Worm (Caenorhabditis elegans): ENCODE data around the gene wrt-2.

The wrt-2 gene

ce11 chrX:3099832-3100231, 5.7 kb upstream of the wrt-2 start, which contains the start of gene sec-3 (continued):
- TF ChIP-seq egl-5 (tag; optimal IDR thresholded peaks at IDR 0.05), result peak; percentile 84

ce11 chrX:3092460-3092859, 1.7 kb downstream of the wrt-2 start:
- TF ChIP-seq lin-39 (tag; optimal IDR thresholded peaks at IDR 0.05) (no peak), ama-1 (optimal IDR thresholded peaks at IDR 0.05) (peak; percentile 84), elt-3 (tag; optimal IDR thresholded peaks at IDR 0.05) (peak in 1 of 3 experiments; percentile 20)

DNA sequence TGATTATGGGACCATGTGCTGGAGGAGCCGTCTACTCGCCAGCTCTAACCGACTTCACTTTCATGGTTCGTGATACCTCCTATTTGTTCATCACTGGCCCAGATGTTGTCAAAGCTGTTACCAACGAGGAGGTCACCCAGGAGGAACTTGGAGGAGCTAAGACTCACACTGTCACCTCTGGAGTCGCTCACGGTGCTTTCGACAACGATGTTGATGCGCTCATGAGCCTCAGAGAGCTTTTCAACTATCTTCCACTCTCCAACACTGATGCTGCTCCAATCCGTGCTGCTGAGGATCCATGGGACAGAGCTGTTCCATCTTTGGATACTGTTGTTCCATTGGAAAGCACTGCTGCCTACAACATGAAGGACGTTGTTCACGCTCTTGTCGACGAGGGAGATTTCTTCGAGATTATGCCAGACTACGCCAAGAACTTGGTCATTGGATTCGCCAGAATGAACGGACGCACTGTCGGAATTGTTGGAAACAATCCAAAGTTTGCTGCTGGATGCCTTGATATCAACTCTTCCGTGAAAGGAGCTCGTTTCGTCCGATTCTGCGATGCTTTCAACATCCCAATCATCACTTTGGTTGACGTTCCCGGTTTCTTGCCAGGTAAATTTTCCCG, 2.9 kb downstream of the wrt-2 start:
- TF ChIP-seq jun-1 (tag; optimal IDR thresholded peaks at IDR 0.05), result no peak
- TF ChIP-seq lsy-12 (tag; optimal IDR thresholded peaks at IDR 0.05), result no peak
- no peak for TF ChIP-seq R02D3.7 (tag; optimal IDR thresholded peaks at IDR 0.05)
- peak; percentile 33 for TF ChIP-seq ama-1 (optimal IDR thresholded peaks at IDR 0.05)

ce11 chrX:3089894-3090414, 4.2 kb downstream of the wrt-2 start:
- TF ChIP-seq daf-12 (tag; optimal IDR thresholded peaks at IDR 0.05) (no peak), snpc-4 (tag; optimal IDR thresholded peaks at IDR 0.05) (no peak), ama-1 (optimal IDR thresholded peaks at IDR 0.05) (peak; percentile 55), nhr-67 (tag; optimal IDR thresholded peaks at IDR 0.05) (no peak), nhr-237 (tag; optimal IDR thresholded peaks at IDR 0.05) (no peak), nhr-28 (tag; optimal IDR thresholded peaks at IDR 0.05) (no peak), nhr-12 (tag; optimal IDR thresholded peaks at IDR 0.05) (no peak), ztf-4 (tag; optimal IDR thresholded peaks at IDR 0.05) (no peak), ztf-11 (tag; optimal IDR thresholded peaks at IDR 0.05) (no peak), skn-1 (tag; optimal IDR thresholded peaks at IDR 0.05) (no peak), ZK546.5 (tag; optimal IDR thresholded peaks at IDR 0.05) (no peak), nhr-43 (tag; optimal IDR thresholded peaks at IDR 0.05; ENCODE audit: poor library complexity, severe bottlenecking) (peak; percentile 6), fos-1 (tag; optimal IDR thresholded peaks at IDR 0.05) (no peak), ceh-28 (tag; optimal IDR thresholded peaks at IDR 0.05) (peak; percentile 53), fkh-2 (tag; optimal IDR thresholded peaks at IDR 0.05) (no peak), nhr-11 (tag; optimal IDR thresholded peaks at IDR 0.05) (no peak), nhr-23 (tag; optimal IDR thresholded peaks at IDR 0.05) (no peak), egl-5 (tag; optimal IDR thresholded peaks at IDR 0.05) (no peak), R02D3.7 (tag; optimal IDR thresholded peaks at IDR 0.05) (no peak), mml-1 (tag; optimal IDR thresholded peaks at IDR 0.05) (peak; percentile 44), nhr-25 (tag; optimal IDR thresholded peaks at IDR 0.05) (no peak), lsy-12 (tag; optimal IDR thresholded peaks at IDR 0.05) (no peak), ceh-82 (tag; optimal IDR thresholded peaks at IDR 0.05) (no peak), jun-1 (tag; optimal IDR thresholded peaks at IDR 0.05) (peak; percentile 16), nfya-1 (tag; optimal IDR thresholded peaks at IDR 0.05; ENCODE audit: insufficient read depth) (peak; percentile 43), tbx-2 (tag; optimal IDR thresholded peaks at IDR 0.05) (peak; percentile 24), unc-62 (GFP tag; optimal IDR thresholded peaks at IDR 0.05) (no peak), pqm-1 (tag; optimal IDR thresholded peaks at IDR 0.05) (peak; percentile 75), elt-2 (tag; optimal IDR thresholded peaks at IDR 0.05) (peak; percentile 93), lin-39 (tag; optimal IDR thresholded peaks at IDR 0.05) (peak; percentile 93), egl-27 (tag; optimal IDR thresholded peaks at IDR 0.05) (no peak), unc-39 (tag; optimal IDR thresholded peaks at IDR 0.05) (no peak), ceh-9 (tag; optimal IDR thresholded peaks at IDR 0.05) (no peak), aly-2 (tag; optimal IDR thresholded peaks at IDR 0.05) (no peak), pha-4 (tag; optimal IDR thresholded peaks at IDR 0.05) (peak; percentile 45), sea-2 (GFP tag; optimal IDR thresholded peaks at IDR 0.05) (no peak), hmg-11 (tag; optimal IDR thresholded peaks at IDR 0.05) (no peak), ceh-16 (tag; optimal IDR thresholded peaks at IDR 0.05) (no peak), elt-3 (tag; optimal IDR thresholded peaks at IDR 0.05) (no peak), mdl-1 (tag; optimal IDR thresholded peaks at IDR 0.05) (peak; percentile 19), eor-1 (tag; optimal IDR thresholded peaks at IDR 0.05) (no peak), zag-1 (tag; optimal IDR thresholded peaks at IDR 0.05) (no peak), elt-1 (tag; optimal IDR thresholded peaks at IDR 0.05) (no peak), nhr-77 (tag; optimal IDR thresholded peaks at IDR 0.05) (no peak), fkh-10 (GFP tag; optimal IDR thresholded peaks at IDR 0.05) (no peak), lin-15B (tag; optimal IDR thresholded peaks at IDR 0.05) (no peak)
